Fruit fly (Drosophila melanogaster) whole organism, embryonic: ENCODE data around the gene CG8281.

Experiments
- CG1024 ChIP-seq: fragments of 200-800 bp; sonication (Bioruptor generic); IDR thresholded peaks from 2 replicates; pipeline ENCODE4 v1.3.6; 2022; ENCODE audit warnings: missing biosample characterization, missing genetic modification characterization
- CG11398 ChIP-seq: fragments of 200-800 bp; sonication (Bioruptor generic); optimal IDR thresholded peaks from 2 replicates; lab custom pipeline; 2016; ENCODE audit warnings: missing biosample characterization, missing genetic modification characterization
- CG11723 ChIP-seq: fragments of 200-800 bp; sonication (Bioruptor generic); optimal IDR thresholded peaks from 2 replicates; lab custom pipeline; 2017; ENCODE audit warnings: missing biosample characterization, mild to moderate bottlenecking, missing genetic modification characterization
- CG12236 ChIP-seq: fragments of 200-800 bp; sonication (Bioruptor generic); optimal IDR thresholded peaks from 2 replicates; lab custom pipeline; 2016; ENCODE audit warnings: missing biosample characterization, missing genetic modification characterization
- CG12299 ChIP-seq: fragments of 200-800 bp; sonication (Bioruptor generic); optimal IDR thresholded peaks from 2 replicates; lab custom pipeline; 2018; ENCODE audit warnings: missing biosample characterization, mild to moderate bottlenecking, missing genetic modification characterization
- CG14710 ChIP-seq: fragments of 200-800 bp; sonication (Bioruptor generic); optimal IDR thresholded peaks from 3 replicates; lab custom pipeline; 2019; ENCODE audit warnings: missing biosample characterization, mild to moderate bottlenecking, missing genetic modification characterization, moderate library complexity
- CG14860 ChIP-seq: fragments of 200-800 bp; sonication (Bioruptor generic); IDR thresholded peaks from 3 replicates; pipeline ENCODE4 v1.3.6; 2022; ENCODE audit warnings: missing biosample characterization, missing genetic modification characterization; ENCODE audit not compliant: partially characterized antibody
- CG15479 ChIP-seq: fragments of 200-800 bp; sonication (Bioruptor generic); optimal IDR thresholded peaks from 3 replicates; lab custom pipeline; 2019; ENCODE audit warnings: missing biosample characterization, mild to moderate bottlenecking, missing genetic modification characterization, moderate library complexity
- CG15514 ChIP-seq: fragments of 200-800 bp; sonication (Bioruptor generic); optimal IDR thresholded peaks from 3 replicates; lab custom pipeline; 2017; ENCODE audit warnings: missing biosample characterization, missing genetic modification characterization, mild to moderate bottlenecking, moderate library complexity, missing genetic modification reagents
- CG17328 ChIP-seq: fragments of 200-800 bp; sonication (Bioruptor generic); IDR thresholded peaks from 2 replicates; pipeline ENCODE4 v1.3.6; 2022; ENCODE audit warnings: missing biosample characterization, missing genetic modification characterization
- CG17385 ChIP-seq: fragments of 200-800 bp; sonication (Bioruptor generic); optimal IDR thresholded peaks from 3 replicates; lab custom pipeline; 2018; ENCODE audit warnings: missing biosample characterization, mild to moderate bottlenecking, missing genetic modification characterization
- CG34422 ChIP-seq: fragments of 200-800 bp; sonication (Bioruptor generic); IDR thresholded peaks from 3 replicates; pipeline ENCODE4 v1.3.6; 2022; ENCODE audit warnings: missing biosample characterization, missing genetic modification characterization
- CG4282 ChIP-seq: fragments of 200-800 bp; sonication (Bioruptor generic); optimal IDR thresholded peaks from 2 replicates; lab custom pipeline; 2016; ENCODE audit warnings: missing biosample characterization, missing genetic modification characterization
- CG4360 ChIP-seq: fragments of 200-800 bp; sonication (Bioruptor generic); IDR thresholded peaks from 2 replicates; pipeline ENCODE4 v1.3.6; 2022; ENCODE audit warnings: missing biosample characterization, missing genetic modification characterization
- CG8924 ChIP-seq: fragments of 200-800 bp; optimal IDR thresholded peaks from 3 replicates; lab custom pipeline; 2019; ENCODE audit warnings: missing biosample characterization, mild to moderate bottlenecking, missing genetic modification characterization, moderate library complexity
- CG8944 ChIP-seq: fragments of 200-800 bp; sonication (Bioruptor generic); optimal IDR thresholded peaks from 3 replicates; lab custom pipeline; 2016; ENCODE audit warnings: missing biosample characterization, missing genetic modification characterization
- Camta ChIP-seq: fragments of 200-800 bp; sonication (Bioruptor generic); optimal IDR thresholded peaks from 2 replicates; lab custom pipeline; 2016; ENCODE audit warnings: missing biosample characterization, missing genetic modification characterization
- D ChIP-seq, 2 experiments: fragments of 200-800 bp in 1 of 2; fragments of >200 bp in 1 of 2; sonication (Bioruptor generic) in 1 of 2; optimal IDR thresholded peaks; 2 replicates in 1 of 2; 3 replicates in 1 of 2; lab custom pipeline; 2017; ENCODE audit warnings: mild to moderate bottlenecking in 1 of 2, missing biosample characterization in 1 of 2, missing genetic modification characterization in 1 of 2, missing genetic modification reagents in 1 of 2
- Hey ChIP-seq: fragments of 200-800 bp; sonication (Bioruptor generic); optimal IDR thresholded peaks from 3 replicates; lab custom pipeline; 2018; ENCODE audit warnings: missing biosample characterization, mild to moderate bottlenecking, missing genetic modification characterization
- Hmr ChIP-seq: fragments of 200-800 bp; sonication (Bioruptor generic); optimal IDR thresholded peaks from 3 replicates; lab custom pipeline; 2017; ENCODE audit warnings: mild to moderate bottlenecking, missing biosample characterization, missing genetic modification reagents, missing genetic modification characterization
- Hr78 ChIP-seq, 2 experiments: fragments of 200-800 bp in 1 of 2; fragments of >200 bp in 1 of 2; sonication (Bioruptor generic) in 1 of 2; optimal IDR thresholded peaks; 2 replicates each; lab custom pipeline; 2017 to 2019; ENCODE audit warnings: missing biosample characterization in 2 of 2, missing genetic modification characterization in 2 of 2, mild to moderate bottlenecking in 1 of 2, moderate library complexity in 1 of 2
- Mad ChIP-seq: fragments of 200-800 bp; sonication (Bioruptor generic); optimal IDR thresholded peaks from 2 replicates; lab custom pipeline; 2016; ENCODE audit warnings: missing biosample characterization, missing genetic modification characterization
- Mes4 ChIP-seq: fragments of 200-800 bp; sonication (Bioruptor generic); optimal IDR thresholded peaks from 2 replicates; lab custom pipeline; 2016; ENCODE audit warnings: missing biosample characterization, missing genetic modification characterization
- Ptx1 ChIP-seq: fragments of 200-800 bp; sonication (Bioruptor generic); IDR thresholded peaks from 2 replicates; pipeline ENCODE4 v1.3.6; 2022; ENCODE audit warnings: missing biosample characterization, missing genetic modification characterization
- Sin3A ChIP-seq: fragments of >200 bp; optimal IDR thresholded peaks from 2 replicates; lab custom pipeline; 2018
- Sox102F ChIP-seq: fragments of 200-800 bp; sonication (Bioruptor generic); optimal IDR thresholded peaks from 2 replicates; lab custom pipeline; 2018; ENCODE audit warnings: missing biosample characterization, mild to moderate bottlenecking, missing genetic modification characterization, moderate library complexity
- Vsx1 ChIP-seq: fragments of 200-800 bp; sonication (Bioruptor generic); optimal IDR thresholded peaks from 2 replicates; lab custom pipeline; 2017; ENCODE audit warnings: missing biosample characterization, mild to moderate bottlenecking, missing genetic modification characterization, missing genetic modification reagents
- ase ChIP-seq: fragments of 200-800 bp; sonication (Bioruptor generic); IDR thresholded peaks from 3 replicates; pipeline ENCODE4 v1.3.6; 2022; ENCODE audit warnings: missing biosample characterization, missing genetic modification characterization
- bbx ChIP-seq: fragments of 200-800 bp; sonication (Bioruptor generic); IDR thresholded peaks from 2 replicates; pipeline ENCODE4 v1.3.6; 2022; ENCODE audit warnings: missing biosample characterization, missing genetic modification characterization; ENCODE audit not compliant: partially characterized antibody
- chm ChIP-seq: fragments of 200-800 bp; sonication (Bioruptor generic); IDR thresholded peaks from 2 replicates; pipeline ENCODE4 v1.3.6; 2022; ENCODE audit warnings: missing biosample characterization, missing genetic modification characterization
- esg ChIP-seq: fragments of 200-800 bp; sonication (Bioruptor generic); conservative IDR thresholded peaks from 2 replicates; pipeline ENCODE4 v1.3.6; 2022; ENCODE audit warnings: missing biosample characterization, missing genetic modification characterization
- gcm2 ChIP-seq: fragments of 200-800 bp; sonication (Bioruptor generic); optimal IDR thresholded peaks from 2 replicates; lab custom pipeline; 2016; ENCODE audit warnings: missing biosample characterization, missing genetic modification characterization
- her ChIP-seq: fragments of 200-800 bp; sonication (Bioruptor generic); optimal IDR thresholded peaks from 2 replicates; lab custom pipeline; 2016; ENCODE audit warnings: missing biosample characterization, missing genetic modification characterization
- kay ChIP-seq: fragments of 200-800 bp; sonication (Bioruptor generic); optimal IDR thresholded peaks from 2 replicates; lab custom pipeline; 2016; ENCODE audit warnings: missing biosample characterization, missing genetic modification characterization
- lab ChIP-seq: fragments of 200-800 bp; sonication (Bioruptor generic); optimal IDR thresholded peaks from 3 replicates; lab custom pipeline; 2017; ENCODE audit warnings: missing biosample characterization, missing genetic modification characterization, mild to moderate bottlenecking, moderate library complexity, missing genetic modification reagents
- nau ChIP-seq: fragments of 200-800 bp; sonication (Bioruptor generic); optimal IDR thresholded peaks from 3 replicates; lab custom pipeline; 2017; ENCODE audit warnings: missing biosample characterization, mild to moderate bottlenecking, missing genetic modification characterization, missing genetic modification reagents
- nerfin-1 ChIP-seq: fragments of 200-800 bp; sonication (Bioruptor generic); optimal IDR thresholded peaks from 3 replicates; lab custom pipeline; 2019; ENCODE audit warnings: missing biosample characterization, mild to moderate bottlenecking, missing genetic modification characterization, moderate library complexity
- p53 ChIP-seq: fragments of 200-800 bp; sonication (Bioruptor generic); optimal IDR thresholded peaks from 2 replicates; lab custom pipeline; 2016; ENCODE audit warnings: missing biosample characterization, missing genetic modification characterization
- run ChIP-seq: fragments of 200-800 bp; sonication (Bioruptor generic); optimal IDR thresholded peaks from 3 replicates; lab custom pipeline; 2018; ENCODE audit warnings: missing biosample characterization, mild to moderate bottlenecking, missing genetic modification characterization
- sim ChIP-seq: fragments of 200-800 bp; sonication (Bioruptor generic); IDR thresholded peaks from 2 replicates; pipeline ENCODE4 v1.3.6; 2022; ENCODE audit warnings: missing biosample characterization, missing genetic modification characterization
- sna ChIP-seq: fragments of 200-800 bp; sonication (Bioruptor generic); IDR thresholded peaks from 2 replicates; pipeline ENCODE4 v1.3.6; 2022; ENCODE audit warnings: missing biosample characterization, missing genetic modification characterization; ENCODE audit not compliant: partially characterized antibody
- sqz ChIP-seq: fragments of 200-800 bp; sonication (Bioruptor generic); optimal IDR thresholded peaks from 3 replicates; lab custom pipeline; 2018; ENCODE audit warnings: missing biosample characterization, mild to moderate bottlenecking, missing genetic modification characterization
- tgo ChIP-seq: fragments of 200-800 bp; sonication (Bioruptor generic); IDR thresholded peaks from 3 replicates; pipeline ENCODE4 v1.3.6; 2022; ENCODE audit warnings: missing biosample characterization, missing genetic modification characterization
- tup ChIP-seq: fragments of 200-800 bp; sonication (Bioruptor generic); optimal IDR thresholded peaks from 2 replicates; lab custom pipeline; 2016; ENCODE audit warnings: missing biosample characterization, mild to moderate bottlenecking, missing genetic modification characterization, moderate library complexity
- tx ChIP-seq: fragments of 200-800 bp; sonication (Bioruptor generic); optimal IDR thresholded peaks from 2 replicates; lab custom pipeline; 2016; ENCODE audit warnings: missing biosample characterization, missing genetic modification characterization
- wek ChIP-seq: fragments of 200-800 bp; sonication (Bioruptor generic); optimal IDR thresholded peaks from 3 replicates; lab custom pipeline; 2018; ENCODE audit warnings: missing biosample characterization, mild to moderate bottlenecking, missing genetic modification characterization, moderate library complexity
- zen ChIP-seq: fragments of 200-800 bp; sonication (Bioruptor generic); optimal IDR thresholded peaks from 3 replicates; lab custom pipeline; 2018; ENCODE audit warnings: missing biosample characterization, mild to moderate bottlenecking, missing genetic modification characterization, moderate library complexity

CG8281 gene

dm6 chr3L:7960707-7961695 is 48.7 kb downstream of the CG8281 start (continued):
- TF ChIP-seq Ptx1 (GFP tag; lab: Robert Waterston, UW) (no peak; the same call in 1 of the 2 replicates), run (tag; lab: Kevin White, UChicago) (no peak), CG34422 (GFP tag; lab: Robert Waterston, UW) (no peak), Hey (tag; lab: Kevin White, UChicago) (no peak), sqz (GFP tag; lab: Kevin White, UChicago) (peak; percentile 62), chm (peak; percentile 30; the same call in 1 of the 2 replicates), Hmr (GFP tag; lab: Kevin White, UChicago) (peak; percentile 32), Vsx1 (GFP tag; lab: Kevin White, UChicago) (peak; percentile 66), CG1024 (no peak), kay (GFP tag; lab: Kevin White, UChicago) (no peak), Sox102F (no peak), CG17328 (GFP tag; lab: Robert Waterston, UW) (peak; percentile 24; the same call in 1 of the 2 replicates), p53 (GFP tag; lab: Kevin White, UChicago) (no peak), tup (GFP tag; lab: Kevin White, UChicago) (no peak), bbx (GFP tag; lab: Robert Waterston, UW) (no peak), CG8944 (no peak), CG4282 (no peak), Mes4 (GFP tag; lab: Kevin White, UChicago) (peak; percentile 27), CG8924 (peak; percentile 5), CG11398 (no peak), CG14860 (GFP tag; lab: Robert Waterston, UW) (no peak), CG15479 (GFP tag; lab: Kevin White, UChicago) (no peak), Hr78 (GFP tag; optimal IDR thresholded peaks at IDR 0.05; lab: Kevin White, UChicago) (no peak), CG4360 (GFP tag; lab: Robert Waterston, UW) (no peak), D (optimal IDR thresholded peaks at IDR 0.05; lab: Kevin White, UChicago) (no peak), D (GFP tag; optimal IDR thresholded peaks at IDR 0.05; lab: Kevin White, UChicago) (peak; percentile 20), CG12236 (GFP tag; lab: Kevin White, UChicago) (no peak), CG14710 (tag; lab: Kevin White, UChicago) (peak; percentile 4), sna (GFP tag; lab: Robert Waterston, UW) (no peak), CG17385 (GFP tag; lab: Kevin White, UChicago) (peak; percentile 4), nau (GFP tag; lab: Kevin White, UChicago) (peak; percentile 15), wek (GFP tag; lab: Kevin White, UChicago) (peak; percentile 11), CG15514 (GFP tag; lab: Kevin White, UChicago) (peak; percentile 20), CG11723 (GFP tag; lab: Kevin White, UChicago) (peak; percentile 27), lab (GFP tag; lab: Kevin White, UChicago) (peak; percentile 13), ase (GFP tag; lab: Robert Waterston, UW) (no peak), gcm2 (no peak), Sin3A (lab: Kevin White, UChicago) (no peak), tx (GFP tag; lab: Kevin White, UChicago) (no peak), Mad (GFP tag; lab: Kevin White, UChicago) (no peak), Camta (GFP tag; lab: Kevin White, UChicago) (peak; percentile 43), nerfin-1 (tag; lab: Kevin White, UChicago) (no peak), sim (0 out of 2 replicates have a peak, but pooled peaks have one; percentile 45), zen (tag; lab: Kevin White, UChicago) (no peak), CG12299 (no peak), esg (GFP tag; lab: Robert Waterston, UW) (no peak), her (no peak), tgo (GFP tag; lab: Robert Waterston, UW) (no peak)
